Fruit fly (Drosophila melanogaster) whole organism, embryonic: Measurements from ENCODE around the gene Ppcs.

ENCODE experiments used
- Aef1 ChIP-seq: fragments of 200-800 bp; sonication (Bioruptor generic); IDR thresholded peaks from 3 replicates; pipeline ENCODE4 v1.3.6; 2022; ENCODE audit warnings: missing biosample characterization, missing genetic modification characterization
- CG1024 ChIP-seq: fragments of 200-800 bp; sonication (Bioruptor generic); IDR thresholded peaks from 2 replicates; pipeline ENCODE4 v1.3.6; 2022; ENCODE audit warnings: missing biosample characterization, missing genetic modification characterization
- CG10274 ChIP-seq: fragments of 200-800 bp; sonication (Bioruptor generic); optimal IDR thresholded peaks from 3 replicates; lab custom pipeline; 2017; ENCODE audit warnings: missing biosample characterization, mild to moderate bottlenecking, missing genetic modification characterization
- CG10366 ChIP-seq: fragments of 200-800 bp; sonication (Bioruptor generic); IDR thresholded peaks from 2 replicates; pipeline ENCODE4 v1.3.6; 2022; ENCODE audit warnings: missing biosample characterization, missing genetic modification characterization
- CG10959 ChIP-seq: fragments of 200-800 bp; sonication (Bioruptor generic); IDR thresholded peaks from 2 replicates; pipeline ENCODE4 v1.3.6; 2022; ENCODE audit warnings: missing biosample characterization, missing genetic modification characterization
- CG10979 ChIP-seq: fragments of 200-800 bp; sonication (Bioruptor generic); optimal IDR thresholded peaks from 2 replicates; lab custom pipeline; 2018; ENCODE audit warnings: missing biosample characterization, mild to moderate bottlenecking, missing genetic modification characterization, moderate library complexity
- CG14014 ChIP-seq: fragments of 200-800 bp; sonication (Bioruptor generic); IDR thresholded peaks from 2 replicates; pipeline ENCODE4 v1.3.6; 2022; ENCODE audit warnings: missing biosample characterization, missing genetic modification characterization
- CG18262 ChIP-seq: fragments of 200-800 bp; optimal IDR thresholded peaks from 3 replicates; lab custom pipeline; 2019; ENCODE audit warnings: missing biosample characterization, mild to moderate bottlenecking, missing genetic modification characterization, moderate library complexity
- CG32772 ChIP-seq: fragments of 200-800 bp; sonication (Bioruptor generic); IDR thresholded peaks from 2 replicates; pipeline ENCODE4 v1.3.6; 2022; ENCODE audit warnings: missing biosample characterization, missing genetic modification characterization
- CG34422 ChIP-seq: fragments of 200-800 bp; sonication (Bioruptor generic); IDR thresholded peaks from 3 replicates; pipeline ENCODE4 v1.3.6; 2022; ENCODE audit warnings: missing biosample characterization, missing genetic modification characterization
- CG4820 ChIP-seq: fragments of 200-800 bp; sonication (Bioruptor generic); optimal IDR thresholded peaks from 3 replicates; lab custom pipeline; 2016; ENCODE audit warnings: missing biosample characterization, missing genetic modification characterization
- CG7357 ChIP-seq: fragments of 200-800 bp; sonication (Bioruptor generic); IDR thresholded peaks from 3 replicates; pipeline ENCODE4 v1.3.6; 2022; ENCODE audit warnings: missing biosample characterization, missing genetic modification characterization
- CG7839 ChIP-seq: fragments of 200-800 bp; sonication (Bioruptor generic); optimal IDR thresholded peaks from 3 replicates; lab custom pipeline; 2018; ENCODE audit warnings: missing biosample characterization, mild to moderate bottlenecking, missing genetic modification characterization, moderate library complexity
- Chrac-16 ChIP-seq: fragments of 200-800 bp; sonication (Bioruptor generic); optimal IDR thresholded peaks from 3 replicates; lab custom pipeline; 2016; ENCODE audit warnings: missing biosample characterization, missing genetic modification characterization
- Ets65A ChIP-seq: fragments of 200-800 bp; sonication (Bioruptor generic); peaks from one replicate; lab custom pipeline; 2016; ENCODE audit warnings: missing biosample characterization, missing genetic modification characterization
- Meics ChIP-seq: fragments of 200-800 bp; sonication (Bioruptor generic); optimal IDR thresholded peaks from 2 replicates; lab custom pipeline; 2017; ENCODE audit warnings: missing biosample characterization, mild to moderate bottlenecking, missing genetic modification characterization
- Oli ChIP-seq: fragments of 200-800 bp; sonication (Bioruptor generic); optimal IDR thresholded peaks from 2 replicates; lab custom pipeline; 2018; ENCODE audit warnings: missing biosample characterization, mild to moderate bottlenecking, missing genetic modification characterization, moderate library complexity
- Optix ChIP-seq: fragments of 200-800 bp; sonication (Bioruptor generic); IDR thresholded peaks from 3 replicates; pipeline ENCODE4 v1.3.6; 2022; ENCODE audit warnings: missing biosample characterization, missing genetic modification characterization
- Ptx1 ChIP-seq: fragments of 200-800 bp; sonication (Bioruptor generic); IDR thresholded peaks from 2 replicates; pipeline ENCODE4 v1.3.6; 2022; ENCODE audit warnings: missing biosample characterization, missing genetic modification characterization
- Side ChIP-seq: fragments of 200-800 bp; sonication (Bioruptor generic); optimal IDR thresholded peaks from 2 replicates; lab custom pipeline; 2016; ENCODE audit warnings: missing biosample characterization, missing genetic modification characterization
- ab ChIP-seq: fragments of 200-800 bp; sonication (Bioruptor generic); optimal IDR thresholded peaks from 2 replicates; lab custom pipeline; 2016; ENCODE audit warnings: missing biosample characterization, missing genetic modification characterization
- ase ChIP-seq: fragments of 200-800 bp; sonication (Bioruptor generic); IDR thresholded peaks from 3 replicates; pipeline ENCODE4 v1.3.6; 2022; ENCODE audit warnings: missing biosample characterization, missing genetic modification characterization
- bigmax ChIP-seq: fragments of 200-800 bp; sonication (Bioruptor generic); optimal IDR thresholded peaks from 2 replicates; lab custom pipeline; 2018; ENCODE audit warnings: missing biosample characterization, mild to moderate bottlenecking, missing genetic modification characterization
- bsh ChIP-seq, 2 experiments: fragments of 200-800 bp; sonication (Bioruptor generic); optimal IDR thresholded peaks; 2 replicates each; lab custom pipeline; 2017 to 2018; ENCODE audit warnings: mild to moderate bottlenecking in 2 of 2, missing biosample characterization in 2 of 2, missing genetic modification characterization in 2 of 2, moderate library complexity in 1 of 2
- chm ChIP-seq: fragments of 200-800 bp; sonication (Bioruptor generic); IDR thresholded peaks from 2 replicates; pipeline ENCODE4 v1.3.6; 2022; ENCODE audit warnings: missing biosample characterization, missing genetic modification characterization
- croc ChIP-seq: fragments of 200-800 bp; sonication (Bioruptor generic); conservative IDR thresholded peaks from 3 replicates; pipeline ENCODE4 v1.3.6; 2022; ENCODE audit warnings: missing biosample characterization, missing genetic modification characterization
- dati ChIP-seq: fragments of 200-800 bp; sonication (Bioruptor generic); IDR thresholded peaks from 2 replicates; pipeline ENCODE4 v1.3.6; 2022; ENCODE audit warnings: missing biosample characterization, missing genetic modification characterization
- dmrt11E ChIP-seq: fragments of 200-800 bp; sonication (Bioruptor generic); optimal IDR thresholded peaks from 3 replicates; lab custom pipeline; 2018; ENCODE audit warnings: missing biosample characterization, mild to moderate bottlenecking, missing genetic modification characterization, moderate library complexity
- dysf ChIP-seq: fragments of 200-800 bp; sonication (Bioruptor generic); IDR thresholded peaks from 3 replicates; pipeline ENCODE4 v1.3.6; 2022; ENCODE audit warnings: missing biosample characterization, missing genetic modification characterization
- gce ChIP-seq: fragments of 200-800 bp; sonication (Bioruptor generic); IDR thresholded peaks from 3 replicates; pipeline ENCODE4 v1.3.6; 2022; ENCODE audit warnings: missing biosample characterization, missing genetic modification characterization
- grau ChIP-seq: fragments of 200-800 bp; optimal IDR thresholded peaks from 3 replicates; lab custom pipeline; 2019; ENCODE audit warnings: missing biosample characterization, mild to moderate bottlenecking, missing genetic modification characterization, moderate library complexity
- ind ChIP-seq: fragments of 200-800 bp; sonication (Bioruptor generic); optimal IDR thresholded peaks from 3 replicates; lab custom pipeline; 2016; ENCODE audit warnings: missing biosample characterization, missing genetic modification characterization
- ken ChIP-seq: fragments of 200-800 bp; sonication (Bioruptor generic); IDR thresholded peaks from 3 replicates; pipeline ENCODE4 v1.3.6; 2022; ENCODE audit warnings: missing biosample characterization, missing genetic modification characterization
- klu ChIP-seq: fragments of 200-800 bp; sonication (Bioruptor generic); IDR thresholded peaks from 2 replicates; pipeline ENCODE4 v1.3.6; 2022; ENCODE audit warnings: missing biosample characterization, missing genetic modification characterization
- lbe ChIP-seq: fragments of 200-800 bp; sonication (Bioruptor generic); optimal IDR thresholded peaks from 2 replicates; lab custom pipeline; 2016; ENCODE audit warnings: missing biosample characterization, mild to moderate bottlenecking, missing genetic modification characterization
- lmd ChIP-seq: fragments of 200-800 bp; sonication (Bioruptor generic); IDR thresholded peaks from 2 replicates; pipeline ENCODE4 v1.3.6; 2022; ENCODE audit warnings: missing biosample characterization, missing genetic modification characterization
- lov ChIP-seq, 2 experiments: fragments of 200-800 bp in 1 of 2; fragments of >200 bp in 1 of 2; sonication (Bioruptor generic) in 1 of 2; IDR thresholded peaks in 1 of 2; optimal IDR thresholded peaks in 1 of 2; 2 replicates in 1 of 2; 3 replicates in 1 of 2; pipeline versions ENCODE4 v1.3.6 to Lab custom; 2017 to 2022; ENCODE audit warnings: missing biosample characterization in 1 of 2, missing genetic modification characterization in 1 of 2
- mirr ChIP-seq: fragments of 200-800 bp; sonication (Bioruptor generic); optimal IDR thresholded peaks from 3 replicates; lab custom pipeline; 2018; ENCODE audit warnings: missing biosample characterization, mild to moderate bottlenecking, missing genetic modification characterization
- nmo ChIP-seq: fragments of 200-800 bp; sonication (Bioruptor generic); optimal IDR thresholded peaks from 2 replicates; lab custom pipeline; 2018; ENCODE audit warnings: missing biosample characterization, mild to moderate bottlenecking, missing genetic modification characterization, moderate library complexity
- nom ChIP-seq: fragments of 200-800 bp; sonication (Bioruptor generic); optimal IDR thresholded peaks from 2 replicates; lab custom pipeline; 2017; ENCODE audit warnings: missing biosample characterization, missing genetic modification characterization, mild to moderate bottlenecking, moderate library complexity, missing genetic modification reagents
- otp ChIP-seq: fragments of 200-800 bp; sonication (Bioruptor generic); IDR thresholded peaks from 3 replicates; pipeline ENCODE4, ENCODE4 v1.3.6; 2022; ENCODE audit warnings: missing biosample characterization, missing genetic modification characterization
- pb ChIP-seq: fragments of 200-800 bp; sonication (Bioruptor generic); optimal IDR thresholded peaks from 3 replicates; lab custom pipeline; 2016; ENCODE audit warnings: missing biosample characterization, missing genetic modification characterization
- peb ChIP-seq: fragments of 200-800 bp; sonication (Bioruptor generic); IDR thresholded peaks from 2 replicates; pipeline ENCODE4 v1.3.6; 2022; ENCODE audit warnings: missing biosample characterization, missing genetic modification characterization
- ranshi ChIP-seq: fragments of 200-800 bp; sonication (Bioruptor generic); IDR thresholded peaks from 2 replicates; pipeline ENCODE4 v1.3.6; 2022; ENCODE audit warnings: missing biosample characterization, missing genetic modification characterization
- sens-2 ChIP-seq: fragments of 200-800 bp; sonication (Bioruptor generic); IDR thresholded peaks from 2 replicates; pipeline ENCODE4 v1.3.6; 2022; ENCODE audit warnings: missing biosample characterization, missing genetic modification characterization
- ssp ChIP-seq: fragments of 200-800 bp; sonication (Bioruptor generic); IDR thresholded peaks from 2 replicates; pipeline ENCODE4 v1.3.6; 2022; ENCODE audit warnings: missing biosample characterization, missing genetic modification characterization
- tin ChIP-seq: fragments of 200-800 bp; sonication (Bioruptor generic); optimal IDR thresholded peaks from 3 replicates; lab custom pipeline; 2016; ENCODE audit warnings: missing biosample characterization, missing genetic modification characterization
- twi ChIP-seq: fragments of 200-800 bp; optimal IDR thresholded peaks from 2 replicates; lab custom pipeline; 2019; ENCODE audit warnings: missing biosample characterization, mild to moderate bottlenecking, missing genetic modification characterization, moderate library complexity
- unpg ChIP-seq: fragments of 200-800 bp; sonication (Bioruptor generic); optimal IDR thresholded peaks from 3 replicates; lab custom pipeline; 2018; ENCODE audit warnings: missing biosample characterization, mild to moderate bottlenecking, missing genetic modification characterization, moderate library complexity

Ppcs gene

DNA sequence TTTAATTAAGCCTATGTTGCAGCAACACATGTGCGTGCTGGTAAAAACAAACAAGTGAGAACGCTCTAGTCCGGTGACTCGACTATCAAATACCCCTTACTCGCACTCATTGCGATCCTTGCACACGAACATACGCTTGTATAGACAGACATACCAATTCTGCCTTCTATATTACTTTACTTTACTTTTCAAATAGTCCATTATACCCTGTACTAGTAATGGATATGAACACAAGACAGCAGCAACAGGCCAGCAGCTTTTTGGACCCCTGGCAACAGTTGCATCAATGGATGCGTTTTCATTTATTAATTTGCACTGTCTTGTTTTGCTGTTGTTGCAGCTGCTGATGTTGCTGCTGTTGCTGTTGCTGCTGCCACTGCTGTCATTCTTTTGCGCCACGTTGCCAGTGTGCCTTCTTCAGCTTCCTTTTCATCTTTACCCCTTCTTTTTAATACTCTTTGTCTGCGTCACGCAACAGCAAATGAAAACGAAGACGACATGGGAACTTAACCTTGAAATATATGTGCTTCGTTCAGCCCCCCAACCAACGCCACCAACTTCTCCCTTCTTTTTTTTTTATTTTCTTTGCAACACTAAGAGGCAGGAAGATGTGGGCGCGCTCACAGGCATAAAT, 29.1 kb downstream of the Ppcs start (continued):
- TF ChIP-seq ssp (GFP tag; lab: Robert Waterston, UW) = peak; percentile 32; the same call in 1 of the 2 replicates
- TF ChIP-seq CG10274 (GFP tag; lab: Kevin White, UChicago) = no peak
- peak; percentile 58; the same call in 2 of the 3 replicates for TF ChIP-seq CG7357
- TF ChIP-seq CG1024 (GFP tag; lab: Robert Waterston, UW) = peak; percentile 49; the same call in 1 of the 2 replicates
- 0 out of 2 replicates have a peak, but pooled peaks have one; percentile 22 for TF ChIP-seq dati (GFP tag; lab: Robert Waterston, UW)
- peak; percentile 57; the same call in 1 of the 3 replicates for TF ChIP-seq Optix (GFP tag; lab: Robert Waterston, UW)
- peak; percentile 44 for TF ChIP-seq nom (GFP tag; lab: Kevin White, UChicago)
- peak; percentile 29 for TF ChIP-seq twi (tag; lab: Kevin White, UChicago)
- peak; percentile 31 for TF ChIP-seq CG18262 (tag; lab: Kevin White, UChicago)
- TF ChIP-seq Aef1 (GFP tag; lab: Robert Waterston, UW) = peak; percentile 60; the same call in 2 of the 3 replicates
- peak; percentile 35 for TF ChIP-seq nmo (GFP tag; lab: Kevin White, UChicago)
- TF ChIP-seq dmrt11E (tag; lab: Kevin White, UChicago) = no peak
- TF ChIP-seq ind (GFP tag; lab: Kevin White, UChicago) = peak; percentile 17
- TF ChIP-seq lbe (GFP tag; lab: Kevin White, UChicago) = peak; percentile 32
- TF ChIP-seq otp (GFP tag; lab: Robert Waterston, UW) = peak; percentile 61; the same call in 1 of the 3 replicates
- TF ChIP-seq Oli = peak; percentile 18
- no peak for TF ChIP-seq pb
- no peak for TF ChIP-seq Side (GFP tag; lab: Kevin White, UChicago)
- TF ChIP-seq CG7839 (tag; lab: Kevin White, UChicago) = peak; percentile 39
- peak; percentile 48; the same call in 1 of the 3 replicates for TF ChIP-seq CG34422
- TF ChIP-seq mirr (GFP tag; lab: Kevin White, UChicago) = no peak
- TF ChIP-seq unpg (GFP tag; lab: Kevin White, UChicago) = peak; percentile 7
- TF ChIP-seq croc (GFP tag; lab: Robert Waterston, UW) = 0 out of 3 replicates have a peak, but pooled peaks have one; percentile 44
- TF ChIP-seq Meics (GFP tag; lab: Kevin White, UChicago) = no peak
- TF ChIP-seq CG10979 = peak; percentile 40
- peak; percentile 44 for TF ChIP-seq peb (GFP tag; lab: Robert Waterston, UW)
- TF ChIP-seq CG4820 = peak; percentile 6
- peak; percentile 39; the same call in 1 of the 2 replicates for TF ChIP-seq ranshi (GFP tag; lab: Robert Waterston, UW)
- TF ChIP-seq sens-2 = peak; percentile 44; the same call in 1 of the 2 replicates
- TF ChIP-seq CG10959 = peak; percentile 52; the same call in 1 of the 2 replicates
- 0 out of 2 replicates have a peak, but pooled peaks have one; percentile 29 for TF ChIP-seq CG14014 (GFP tag; lab: Robert Waterston, UW)
- TF ChIP-seq ken (GFP tag; lab: Robert Waterston, UW) = peak; percentile 38; the same call in 1 of the 3 replicates
- peak; percentile 11 for TF ChIP-seq tin (GFP tag; lab: Kevin White, UChicago)
- peak; percentile 60; the same call in 1 of the 3 replicates for TF ChIP-seq ase (GFP tag; lab: Robert Waterston, UW)
- no peak for TF ChIP-seq lov (optimal IDR thresholded peaks at IDR 0.05; lab: Kevin White, UChicago)
- TF ChIP-seq lov (GFP tag; IDR thresholded peaks at IDR 0.05; lab: Robert Waterston, UW) = 0 out of 3 replicates have a peak, but pooled peaks have one; percentile 46
- TF ChIP-seq CG32772 (GFP tag; lab: Robert Waterston, UW) = 0 out of 2 replicates have a peak, but pooled peaks have one; percentile 48
- peak; percentile 49; the same call in 1 of the 2 replicates for TF ChIP-seq CG10366 (GFP tag; lab: Robert Waterston, UW)
- peak; percentile 67 for TF ChIP-seq Ptx1
- TF ChIP-seq Ets65A (GFP tag; lab: Kevin White, UChicago) = peak; percentile 28
- TF ChIP-seq gce (GFP tag; lab: Robert Waterston, UW) = 0 out of 3 replicates have a peak, but pooled peaks have one; percentile 31
- peak; percentile 60 to 68 for TF ChIP-seq bsh (GFP tag; optimal IDR thresholded peaks at IDR 0.05; lab: Kevin White, UChicago)
- peak; percentile 27 for TF ChIP-seq Chrac-16 (GFP tag; lab: Kevin White, UChicago)
- TF ChIP-seq klu (GFP tag; lab: Robert Waterston, UW) = no peak
- TF ChIP-seq lmd (GFP tag; lab: Robert Waterston, UW) = peak; percentile 53
- TF ChIP-seq dysf = peak; percentile 49; the same call in 1 of the 3 replicates
- peak; percentile 9 for TF ChIP-seq grau (tag; lab: Kevin White, UChicago)
- no peak; the same call in 1 of the 2 replicates for TF ChIP-seq chm (GFP tag; lab: Robert Waterston, UW)
- peak; percentile 27 for TF ChIP-seq ab (GFP tag; lab: Kevin White, UChicago)
- no peak for TF ChIP-seq bigmax
